Worm (Caenorhabditis elegans) whole organism, L1 larva: ENCODE results near the gene swm-1.

ENCODE experiments used
- C04F5.9 ChIP-seq: sonication (generic microtip); optimal IDR thresholded peaks from 2 replicates; lab custom pipeline; 2016; ENCODE audit warnings: missing genetic modification characterization, missing compliant biosample characterization
- Y116A8C.19 ChIP-seq: sonication (generic microtip); optimal IDR thresholded peaks from 2 replicates; lab custom pipeline; 2016; ENCODE audit warnings: missing compliant biosample characterization, missing genetic modification characterization, borderline replicate concordance
- aha-1 ChIP-seq: fragments of 150-350 bp; optimal IDR thresholded peaks from 2 replicates; lab custom pipeline; 2014; ENCODE audit warnings: missing biosample characterization, missing genetic modification characterization
- aly-2 ChIP-seq: fragments of 150-350 bp; optimal IDR thresholded peaks from 2 replicates; lab custom pipeline; 2014; ENCODE audit warnings: missing biosample characterization, missing genetic modification characterization
- ceh-8 ChIP-seq: fragments of 200-800 bp; sonication (Bioruptor generic); optimal IDR thresholded peaks from 2 replicates; lab custom pipeline; 2018; ENCODE audit warnings: mild to moderate bottlenecking, missing genetic modification characterization, moderate library complexity, missing compliant biosample characterization
- ceh-82 ChIP-seq, 3 experiments: fragments of 150-350 bp in 1 of 3; sonication (generic microtip) in 2 of 3; optimal IDR thresholded peaks; 2 replicates each; lab custom pipeline; 2014 to 2017; ENCODE audit warnings: missing biosample characterization in 3 of 3, missing genetic modification characterization in 3 of 3
- ceh-90 ChIP-seq: sonication (generic microtip); optimal IDR thresholded peaks from 2 replicates; lab custom pipeline; 2016; ENCODE audit warnings: missing genetic modification characterization, missing compliant biosample characterization
- dpl-1 ChIP-seq, 3 experiments: fragments of 150-350 bp in 2 of 3; sonication (generic microtip) in 1 of 3; optimal IDR thresholded peaks; 2 replicates each; lab custom pipeline; 2014 to 2017; ENCODE audit warnings: missing biosample characterization in 3 of 3, missing genetic modification characterization in 3 of 3, missing genetic modification reagents in 3 of 3
- efl-3 ChIP-seq: fragments of 200-800 bp; sonication (Bioruptor generic); optimal IDR thresholded peaks from 2 replicates; lab custom pipeline; 2018; ENCODE audit warnings: mild to moderate bottlenecking, missing genetic modification characterization, missing compliant biosample characterization
- elt-3 ChIP-seq, 6 experiments: fragments of 150-350 bp in 1 of 6; sonication (generic microtip); optimal IDR thresholded peaks; 2 replicates each; lab custom pipeline; 2017 to 2018; ENCODE audit warnings: missing biosample characterization in 6 of 6, missing genetic modification characterization in 6 of 6, inconsistent platforms in 1 of 6
- ets-5 ChIP-seq: fragments of 200-800 bp; sonication (Bioruptor generic); IDR thresholded peaks from 2 replicates; pipeline ENCODE4 v1.3.6; 2022; ENCODE audit warnings: missing genetic modification characterization, missing compliant biosample characterization
- fkh-10 ChIP-seq: sonication (generic microtip); optimal IDR thresholded peaks from 2 replicates; lab custom pipeline; 2017; ENCODE audit warnings: missing biosample characterization, missing genetic modification reagents, missing genetic modification characterization
- fkh-8 ChIP-seq: sonication (generic microtip); optimal IDR thresholded peaks from 2 replicates; lab custom pipeline; 2016; ENCODE audit warnings: mild to moderate bottlenecking, missing genetic modification characterization, missing compliant biosample characterization
- fos-1 ChIP-seq: fragments of 150-350 bp; optimal IDR thresholded peaks from 2 replicates; lab custom pipeline; 2014; ENCODE audit warnings: missing biosample characterization, missing genetic modification characterization
- grh-1 ChIP-seq: fragments of 200-800 bp; sonication (Bioruptor generic); IDR thresholded peaks from 2 replicates; pipeline ENCODE4 v1.3.6; 2022; ENCODE audit warnings: missing genetic modification reagents, missing genetic modification characterization, missing compliant biosample characterization
- irx-1 ChIP-seq: sonication (generic microtip); optimal IDR thresholded peaks from 2 replicates; lab custom pipeline; 2016; ENCODE audit warnings: missing genetic modification characterization, missing compliant biosample characterization
- lir-3 ChIP-seq: sonication (generic microtip); optimal IDR thresholded peaks from 2 replicates; lab custom pipeline; 2016; ENCODE audit warnings: mild to moderate bottlenecking, missing genetic modification characterization, moderate library complexity, missing compliant biosample characterization; ENCODE audit not compliant: poor library complexity
- mef-2 ChIP-seq: fragments of 150-350 bp; optimal IDR thresholded peaks from 2 replicates; lab custom pipeline; 2014; ENCODE audit warnings: missing biosample characterization, missing genetic modification characterization
- nhr-12 ChIP-seq: sonication (generic microtip); optimal IDR thresholded peaks from 2 replicates; lab custom pipeline; 2017; ENCODE audit warnings: missing biosample characterization, missing genetic modification characterization
- nhr-19 ChIP-seq: fragments of 200-800 bp; sonication (Bioruptor generic); conservative IDR thresholded peaks from 2 replicates; pipeline ENCODE4 v1.3.6; 2022; ENCODE audit warnings: missing genetic modification characterization, missing compliant biosample characterization
- nhr-20 ChIP-seq: sonication (generic microtip); optimal IDR thresholded peaks from 2 replicates; lab custom pipeline; 2016; ENCODE audit warnings: mild to moderate bottlenecking, missing genetic modification characterization, missing compliant biosample characterization
- nhr-237 ChIP-seq: fragments of 150-350 bp; optimal IDR thresholded peaks from 2 replicates; lab custom pipeline; 2014; ENCODE audit warnings: missing biosample characterization, missing genetic modification characterization
- nhr-47 ChIP-seq: sonication (generic microtip); optimal IDR thresholded peaks from 2 replicates; lab custom pipeline; 2016; ENCODE audit warnings: mild to moderate bottlenecking, missing genetic modification characterization, moderate library complexity, missing compliant biosample characterization
- nhr-76 ChIP-seq: sonication (generic microtip); optimal IDR thresholded peaks from 2 replicates; lab custom pipeline; 2017; ENCODE audit warnings: missing biosample characterization, missing genetic modification characterization
- nhr-77 ChIP-seq: fragments of 150-350 bp; optimal IDR thresholded peaks from 2 replicates; lab custom pipeline; 2014; ENCODE audit warnings: missing biosample characterization, missing genetic modification characterization
- nhr-84 ChIP-seq: sonication (generic microtip); optimal IDR thresholded peaks from 2 replicates; lab custom pipeline; 2017; ENCODE audit warnings: missing biosample characterization, missing genetic modification characterization
- nhr-85 ChIP-seq: sonication (generic microtip); peaks from one replicate; lab custom pipeline; 2016; ENCODE audit warnings: missing genetic modification characterization, inconsistent platforms, missing compliant biosample characterization
- pax-3 ChIP-seq: fragments of 200-800 bp; sonication (Bioruptor generic); optimal IDR thresholded peaks from 2 replicates; lab custom pipeline; 2018; ENCODE audit warnings: mild to moderate bottlenecking, missing genetic modification characterization, moderate library complexity, missing compliant biosample characterization
- rnt-1 ChIP-seq: sonication (generic microtip); optimal IDR thresholded peaks from 2 replicates; lab custom pipeline; 2016; ENCODE audit warnings: mild to moderate bottlenecking, missing genetic modification characterization, moderate library complexity, missing compliant biosample characterization
- snu-23 ChIP-seq: sonication (generic microtip); optimal IDR thresholded peaks from 2 replicates; lab custom pipeline; 2016; ENCODE audit warnings: missing genetic modification characterization, missing compliant biosample characterization
- sup-37 ChIP-seq: fragments of 200-800 bp; sonication (Bioruptor generic); optimal IDR thresholded peaks from 2 replicates; lab custom pipeline; 2018; ENCODE audit warnings: mild to moderate bottlenecking, missing genetic modification characterization, missing compliant biosample characterization
- swsn-7 ChIP-seq: sonication (generic microtip); optimal IDR thresholded peaks from 2 replicates; lab custom pipeline; 2016; ENCODE audit warnings: missing genetic modification characterization, missing compliant biosample characterization
- unc-130 ChIP-seq: fragments of 150-350 bp; optimal IDR thresholded peaks from 2 replicates; lab custom pipeline; 2017; ENCODE audit warnings: missing biosample characterization, missing genetic modification characterization, inconsistent platforms
- unc-30 ChIP-seq: sonication (generic microtip); optimal IDR thresholded peaks from 2 replicates; lab custom pipeline; 2017; ENCODE audit warnings: missing biosample characterization, missing genetic modification characterization
- xbp-1 ChIP-seq: sonication (generic microtip); optimal IDR thresholded peaks from 2 replicates; lab custom pipeline; 2016; ENCODE audit warnings: missing genetic modification characterization, missing compliant biosample characterization
- zip-4 ChIP-seq: fragments of 200-800 bp; sonication (Bioruptor generic); optimal IDR thresholded peaks from 2 replicates; lab custom pipeline; 2018; ENCODE audit warnings: mild to moderate bottlenecking, missing genetic modification characterization, moderate library complexity, missing compliant biosample characterization
- ztf-11 ChIP-seq, 2 experiments: sonication (generic microtip); optimal IDR thresholded peaks; 2 replicates each; lab custom pipeline; 2016 to 2017; ENCODE audit warnings: missing genetic modification characterization in 2 of 2, missing biosample characterization in 1 of 2, missing compliant biosample characterization in 1 of 2

Gene swm-1

ce11 chrV:9062341-9062740, 7.7 kb upstream of the swm-1 start, which contains the start of gene C25E10.12:
Gene C25E10.12 (minus strand): TSS chrV:9062441.
- TF ChIP-seq unc-130 (tag; lab: Kevin White, UChicago), result no peak
- no peak for TF ChIP-seq fos-1 (tag; lab: Kevin White, UChicago)
- TF ChIP-seq nhr-76, result no peak
- TF ChIP-seq ets-5 (GFP tag; lab: Robert Waterston, UW), result no peak
- TF ChIP-seq unc-30 (tag; lab: Kevin White, UChicago), result no peak
- no peak for TF ChIP-seq pax-3 (tag; lab: Kevin White, UChicago)
- TF ChIP-seq nhr-19 (GFP tag; lab: Robert Waterston, UW), result no peak
- TF ChIP-seq aly-2, result no peak
- no peak for TF ChIP-seq irx-1
- no peak for TF ChIP-seq nhr-77
- TF ChIP-seq, all 84 proteins: peak for 0

DNA sequence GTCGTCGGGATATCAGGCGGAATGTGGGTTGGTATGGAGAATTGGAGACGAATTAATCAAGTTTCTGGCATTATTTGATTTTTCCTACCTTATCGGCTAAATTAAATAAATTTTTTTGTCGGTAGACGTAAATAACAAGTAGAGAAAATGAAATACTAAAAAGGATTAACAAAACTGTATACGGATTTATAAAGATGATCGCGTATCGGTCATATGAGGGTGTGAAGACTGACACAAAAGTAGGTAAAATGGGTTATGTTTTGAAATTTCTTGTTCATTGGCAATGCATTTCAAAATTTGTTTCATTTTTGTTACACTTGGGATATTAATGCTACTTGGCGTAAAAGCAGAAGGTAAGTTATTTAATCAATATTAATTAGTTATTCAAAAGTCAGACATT, 4.8 kb upstream of the swm-1 start, which contains the start of the genes C25E10.16 and C25E10.13:
Gene C25E10.16 (minus strand): TSS at position 101 of the 400 bp plus-strand sequence.
Gene C25E10.13 (plus strand): TSS at position 256 of the 400 bp plus-strand sequence.
- TF ChIP-seq fkh-8 (peak; percentile 26), nhr-84 (tag; lab: Kevin White, UChicago) (no peak)
- TF ChIP-seq, all 84 proteins: peak for 1

DNA sequence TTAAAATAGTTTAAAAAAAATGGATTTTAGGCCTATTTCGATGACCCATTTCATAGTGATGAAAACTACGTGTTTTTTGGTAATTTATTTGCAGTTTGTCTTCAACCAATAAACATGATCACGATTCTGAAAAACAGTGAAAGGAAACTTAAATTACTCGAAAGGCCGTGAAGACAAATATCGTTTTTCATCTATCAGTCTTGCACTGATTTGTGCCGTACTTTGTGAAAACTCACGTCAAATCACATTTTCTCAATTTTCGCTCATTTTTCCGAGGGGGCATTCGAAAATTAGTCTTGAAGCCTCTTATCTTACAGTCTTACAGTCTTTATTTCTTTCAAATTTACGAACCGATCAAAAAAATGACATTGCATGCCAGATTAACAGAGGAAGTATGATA, 4.0 kb upstream of the swm-1 start, which contains the start of gene C25E10.11:
Gene C25E10.11 (minus strand): TSS at position 101 of the 400 bp plus-strand sequence.
- TF ChIP-seq swsn-7 (no peak), elt-3 (tag; optimal IDR thresholded peaks at IDR 0.05; lab: Kevin White, UChicago) (no peak), fos-1 (tag; lab: Kevin White, UChicago) (no peak), ceh-8 (GFP tag; lab: Kevin White, UChicago) (no peak), nhr-12 (tag; lab: Kevin White, UChicago) (no peak), sup-37 (GFP tag; lab: Kevin White, UChicago) (no peak), fkh-10 (no peak), ztf-11 (tag; optimal IDR thresholded peaks at IDR 0.05; lab: Kevin White, UChicago) (no peak), C04F5.9 (tag; lab: Kevin White, UChicago) (no peak), ets-5 (GFP tag; lab: Robert Waterston, UW) (no peak), efl-3 (no peak), mef-2 (tag; lab: Kevin White, UChicago) (no peak), xbp-1 (tag; lab: Kevin White, UChicago) (no peak), ceh-82 (tag; optimal IDR thresholded peaks at IDR 0.05; lab: Kevin White, UChicago) (no peak), rnt-1 (tag; lab: Kevin White, UChicago) (no peak), snu-23 (GFP tag; lab: Kevin White, UChicago) (no peak)

DNA sequence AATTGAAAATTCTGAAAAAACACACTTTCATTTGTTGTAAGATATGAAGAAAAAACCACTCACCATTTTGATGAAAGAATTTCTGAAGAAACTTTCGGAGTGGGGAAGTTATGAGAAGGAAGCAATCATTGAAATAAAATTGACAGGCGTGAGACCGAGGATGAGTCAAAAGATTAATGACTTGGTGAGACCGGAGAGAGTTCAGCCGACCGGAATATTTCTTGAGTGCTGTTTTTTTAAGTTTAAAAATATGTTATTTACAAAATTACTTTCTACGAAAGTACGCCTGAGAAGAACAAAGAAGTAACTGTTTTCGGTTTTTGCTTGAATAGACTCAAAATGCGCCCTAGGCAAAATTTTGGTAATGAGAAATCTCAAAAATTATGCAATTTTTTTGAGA, 1.6 kb upstream of the swm-1 start, which contains the start of gene C25E10.10:
Gene C25E10.10 (minus strand): TSS at position 101 of the 400 bp plus-strand sequence.
- TF ChIP-seq nhr-237 (tag; lab: Kevin White, UChicago) (no peak), nhr-20 (tag; lab: Kevin White, UChicago) (no peak), zip-4 (no peak), grh-1 (no peak), dpl-1 (GFP tag; optimal IDR thresholded peaks at IDR 0.05; lab: Kevin White, UChicago) (no peak), ceh-90 (no peak), efl-3 (no peak), swsn-7 (no peak), irx-1 (no peak), Y116A8C.19 (no peak), lir-3 (tag; lab: Kevin White, UChicago) (no peak), aha-1 (tag; lab: Kevin White, UChicago) (no peak), nhr-47 (tag; lab: Kevin White, UChicago) (no peak), nhr-85 (tag; lab: Kevin White, UChicago) (no peak), fos-1 (tag; lab: Kevin White, UChicago) (no peak), C04F5.9 (tag; lab: Kevin White, UChicago) (no peak)
- TF ChIP-seq, all 84 proteins: peak for 0
